Fruit fly (Drosophila melanogaster): ENCODE measurements around the gene CG4613.

CG4613 gene

DNA sequence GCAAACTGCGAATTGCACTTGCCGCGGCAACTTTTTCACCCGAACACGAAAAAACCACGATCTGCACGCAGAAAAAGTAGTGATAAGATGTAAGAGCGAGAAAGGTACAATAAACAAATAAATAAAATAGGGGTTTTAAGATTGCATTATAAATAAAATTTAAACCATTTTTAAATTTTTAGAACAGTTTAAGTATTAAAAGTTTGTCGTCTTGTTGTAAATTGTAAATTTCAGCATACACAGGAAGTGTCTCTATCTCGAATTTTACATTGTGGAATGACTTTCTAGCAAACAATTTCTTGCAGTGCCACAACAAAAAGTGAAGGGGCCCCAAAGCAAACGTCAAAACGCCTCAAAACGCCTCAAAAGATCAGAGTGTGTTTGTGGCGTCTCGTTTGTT lies 13.1 kb upstream of the CG4613 start (continued):
- TF ChIP-seq acj6 (GFP tag; optimal IDR thresholded peaks at IDR 0.05) = peak; percentile 55
- peak; percentile 77 for TF ChIP-seq eg (GFP tag; IDR thresholded peaks at IDR 0.05)
- TF ChIP-seq Sox15 (GFP tag; optimal IDR thresholded peaks at IDR 0.05) = no peak
- peak; percentile 71 for TF ChIP-seq Gug (GFP tag; IDR thresholded peaks at IDR 0.05)
- peak; percentile 62 for TF ChIP-seq Ets96B (tag; optimal IDR thresholded peaks at IDR 0.05)
- peak; percentile 23 for TF ChIP-seq CG8319 (GFP tag; optimal IDR thresholded peaks at IDR 0.05)
- TF ChIP-seq Sox102F (GFP tag; optimal IDR thresholded peaks at IDR 0.05) = peak; percentile 32
- peak; percentile 94 for TF ChIP-seq Eip78C (GFP tag)
- peak; percentile 44 for TF ChIP-seq CG8632 (GFP tag; optimal IDR thresholded peaks at IDR 0.05)
- no peak for TF ChIP-seq CG6854 (GFP tag; optimal IDR thresholded peaks at IDR 0.05)
- no peak for TF ChIP-seq Eip93F (GFP tag; optimal IDR thresholded peaks at IDR 0.05)
- no peak for TF ChIP-seq Blimp-1 (GFP tag; optimal IDR thresholded peaks at IDR 0.05)
- peak; percentile 56 for TF ChIP-seq dsx (GFP tag; optimal IDR thresholded peaks at IDR 0.05; ENCODE audit: poor library complexity, severe bottlenecking)
- peak in 1 of 2 experiments; percentile 76 for TF ChIP-seq salr (GFP tag; optimal IDR thresholded peaks at IDR 0.05)
- no peak for TF ChIP-seq fkh (GFP tag; optimal IDR thresholded peaks at IDR 0.05)
- peak; percentile 58 for TF ChIP-seq Sox14 (GFP tag; optimal IDR thresholded peaks at IDR 0.05)
- peak; percentile 20 for TF ChIP-seq cyc (GFP tag; optimal IDR thresholded peaks at IDR 0.05)
- no peak for TF ChIP-seq CG31627 (GFP tag; optimal IDR thresholded peaks at IDR 0.05)
- TF ChIP-seq CG10631 (GFP tag; optimal IDR thresholded peaks at IDR 0.05) = peak; percentile 63
- TF ChIP-seq topi (GFP tag; optimal IDR thresholded peaks at IDR 0.05) = peak; percentile 49
- peak; percentile 32 for TF ChIP-seq CG7368 (GFP tag; optimal IDR thresholded peaks at IDR 0.05)
- peak; percentile 72 for TF ChIP-seq OdsH (GFP tag; optimal IDR thresholded peaks at IDR 0.05)

DNA sequence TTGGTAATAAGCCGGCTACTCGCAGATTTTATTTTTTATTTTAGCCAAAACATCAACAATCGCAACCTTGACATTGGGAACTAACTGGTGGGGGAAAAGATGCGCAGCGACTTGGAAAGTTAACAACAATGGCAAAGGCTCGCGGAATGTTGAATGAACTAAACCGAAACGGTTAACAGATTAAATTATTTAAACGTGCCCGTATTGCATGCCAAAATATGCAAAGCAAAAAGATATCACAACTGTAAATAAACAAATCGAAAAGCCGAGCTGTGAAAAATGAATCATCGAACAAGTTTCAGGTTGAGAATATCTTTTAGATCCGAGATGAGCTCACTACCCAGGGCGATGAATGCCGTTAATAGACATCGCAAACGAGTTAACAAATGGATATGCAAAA lies 11.6 kb upstream of the CG4613 start:
- TF ChIP-seq fkh (GFP tag; optimal IDR thresholded peaks at IDR 0.05) (no peak), CG3032 (tag; optimal IDR thresholded peaks at IDR 0.05) (no peak), eg (GFP tag; IDR thresholded peaks at IDR 0.05) (no peak), CG32006 (GFP tag; optimal IDR thresholded peaks at IDR 0.05) (no peak), CG16779 (tag; optimal IDR thresholded peaks at IDR 0.05) (no peak), Gug (GFP tag; IDR thresholded peaks at IDR 0.05) (no peak), CG6276 (GFP tag; optimal IDR thresholded peaks at IDR 0.05) (no peak), CG10631 (GFP tag; optimal IDR thresholded peaks at IDR 0.05) (no peak), Eip93F (GFP tag; optimal IDR thresholded peaks at IDR 0.05) (no peak), CG6854 (GFP tag; optimal IDR thresholded peaks at IDR 0.05) (no peak)

DNA sequence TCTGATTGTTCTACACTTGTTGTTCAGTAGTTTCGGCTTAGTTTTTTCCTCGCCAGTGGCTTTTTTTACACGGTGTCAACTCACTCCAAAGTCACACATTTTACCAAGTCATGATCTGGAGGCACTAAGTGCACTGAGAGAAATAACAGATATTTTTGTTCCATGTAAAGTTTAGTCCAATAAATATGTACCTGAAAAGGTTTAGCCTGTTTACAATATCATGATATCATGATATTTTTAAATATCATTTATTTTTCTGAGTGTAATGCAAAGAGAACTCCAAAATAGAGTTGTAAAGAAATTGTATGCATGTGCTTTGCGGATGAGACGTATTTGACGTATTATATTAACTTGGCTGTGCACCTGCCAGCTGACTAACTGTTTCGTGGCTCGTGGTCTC lies 10.3 kb upstream of the CG4613 start:
- TF ChIP-seq CG16779 (tag; optimal IDR thresholded peaks at IDR 0.05) (no peak), CG3919 (GFP tag; optimal IDR thresholded peaks at IDR 0.05) (no peak), Sox15 (GFP tag; optimal IDR thresholded peaks at IDR 0.05) (no peak), Met (GFP tag; optimal IDR thresholded peaks at IDR 0.05) (peak; percentile 3), svp (GFP tag) (peak; percentile 66), Lpt (GFP tag; optimal IDR thresholded peaks at IDR 0.05) (no peak), esn (GFP tag; optimal IDR thresholded peaks at IDR 0.05) (peak; percentile 1), CG32006 (GFP tag; optimal IDR thresholded peaks at IDR 0.05) (peak; percentile 35), Ets21C (GFP tag; optimal IDR thresholded peaks at IDR 0.05) (no peak), CG31627 (GFP tag; optimal IDR thresholded peaks at IDR 0.05) (no peak), Hr39 (GFP tag; optimal IDR thresholded peaks at IDR 0.05) (peak; percentile 1), lz (GFP tag; optimal IDR thresholded peaks at IDR 0.05) (no peak), CG15336 (GFP tag; IDR thresholded peaks at IDR 0.05) (no peak), Hr4 (GFP tag; optimal IDR thresholded peaks at IDR 0.05) (peak; percentile 8), CG6276 (GFP tag; optimal IDR thresholded peaks at IDR 0.05) (no peak), Gug (GFP tag; IDR thresholded peaks at IDR 0.05) (no peak), pdm3 (GFP tag; optimal IDR thresholded peaks at IDR 0.05) (no peak), CG11762 (GFP tag; optimal IDR thresholded peaks at IDR 0.05; ENCODE audit: insufficient read depth) (no peak), achi (GFP tag; optimal IDR thresholded peaks at IDR 0.05) (no peak), ss (GFP tag; optimal IDR thresholded peaks at IDR 0.05) (no peak), Ets96B (tag; optimal IDR thresholded peaks at IDR 0.05) (no peak), Eip78C (GFP tag) (peak; percentile 40), CG6808 (GFP tag; optimal IDR thresholded peaks at IDR 0.05) (no peak), CG10631 (GFP tag; optimal IDR thresholded peaks at IDR 0.05) (peak; percentile 17), Blimp-1 (GFP tag; optimal IDR thresholded peaks at IDR 0.05) (no peak), CG8632 (GFP tag; optimal IDR thresholded peaks at IDR 0.05) (no peak), CG34406 (GFP tag; optimal IDR thresholded peaks at IDR 0.05) (no peak), fd59A (GFP tag; optimal IDR thresholded peaks at IDR 0.05) (no peak), spab (GFP tag; optimal IDR thresholded peaks at IDR 0.05) (no peak), OdsH (GFP tag; optimal IDR thresholded peaks at IDR 0.05) (peak; percentile 9), CG6163 (GFP tag; IDR thresholded peaks at IDR 0.05) (0 out of 3 replicates have a peak, but pooled peaks have one; percentile 28)

Measured in whole organism, prepupa.